Fruit fly (Drosophila melanogaster) whole organism, prepupa: ENCODE measurements around the gene dod.

Experiments used
- CG15336 ChIP-seq: fragments of 200-800 bp; sonication (Bioruptor generic); IDR thresholded peaks from 2 replicates; pipeline ENCODE4 v1.3.6; 2022; ENCODE audit warnings: missing biosample characterization, missing genetic modification characterization
- CG4318 ChIP-seq: fragments of 200-800 bp; sonication (Bioruptor generic); optimal IDR thresholded peaks from 3 replicates; lab custom pipeline; 2017; ENCODE audit warnings: missing biosample characterization, mild to moderate bottlenecking, missing genetic modification characterization
- CG6808 ChIP-seq: fragments of 200-800 bp; sonication (Bioruptor generic); optimal IDR thresholded peaks from 3 replicates; lab custom pipeline; 2017; ENCODE audit warnings: missing biosample characterization, missing genetic modification characterization, mild to moderate bottlenecking, moderate library complexity, missing genetic modification reagents
- CG9139 ChIP-seq: fragments of 200-800 bp; sonication (Bioruptor generic); optimal IDR thresholded peaks from 3 replicates; lab custom pipeline; 2017; ENCODE audit warnings: missing biosample characterization, mild to moderate bottlenecking, missing genetic modification characterization
- Eip75B ChIP-seq: fragments of 200-800 bp; sonication (Bioruptor generic); optimal IDR thresholded peaks from 3 replicates; lab custom pipeline; 2016; ENCODE audit warnings: missing biosample characterization, missing genetic modification characterization
- Smox ChIP-seq: fragments of 200-800 bp; sonication (Bioruptor generic); optimal IDR thresholded peaks from 3 replicates; lab custom pipeline; 2016; ENCODE audit warnings: missing biosample characterization, missing genetic modification characterization
- Sox14 ChIP-seq: fragments of 200-800 bp; sonication (Bioruptor generic); optimal IDR thresholded peaks from 3 replicates; lab custom pipeline; 2016; ENCODE audit warnings: missing biosample characterization, missing genetic modification characterization

DNA sequence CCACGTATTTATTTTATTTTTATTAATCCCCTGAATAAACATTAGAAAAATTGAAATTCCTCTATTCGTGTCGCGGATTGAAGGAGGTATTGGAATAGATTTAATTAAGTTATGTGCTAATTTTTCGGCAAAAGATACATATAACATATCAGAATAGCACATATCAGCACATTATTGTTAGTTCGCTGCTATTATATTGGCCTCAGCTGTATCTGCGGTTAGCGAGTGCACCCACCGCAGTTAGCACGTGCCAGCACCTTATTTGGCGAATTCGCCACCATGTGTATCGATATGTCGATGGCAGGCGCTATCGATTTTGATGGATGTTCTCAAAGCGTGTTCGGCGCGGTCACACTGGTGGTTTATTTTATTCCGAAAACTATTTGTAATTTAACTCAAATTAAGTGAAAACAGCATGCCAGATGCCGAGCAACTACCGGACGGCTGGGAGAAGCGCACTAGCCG is at the start of gene dod:
- peak; percentile 66 for TF ChIP-seq Sox14
- TF ChIP-seq CG9139 (GFP tag; lab: Kevin White, UChicago), result no peak
- no peak for TF ChIP-seq CG4318 (GFP tag; lab: Kevin White, UChicago)
- TF ChIP-seq CG6808 (GFP tag; lab: Kevin White, UChicago), result peak; percentile 25
- TF ChIP-seq Smox (GFP tag; lab: Kevin White, UChicago), result peak; percentile 53
- no peak for TF ChIP-seq Eip75B (GFP tag; lab: Kevin White, UChicago)
- peak; percentile 55 for TF ChIP-seq CG15336 (GFP tag; lab: Robert Waterston, UW)
